Worm (Caenorhabditis elegans) whole organism, L4/young adult: Measurements from ENCODE around the gene ptr-3.

Experiments used
- W03F9.2 ChIP-seq: fragments of 150-350 bp; optimal IDR thresholded peaks from 2 replicates; lab custom pipeline; 2014; ENCODE audit warnings: missing biosample characterization, missing genetic modification characterization
- him-1 ChIP-seq: sonication (generic microtip); optimal IDR thresholded peaks from 2 replicates; lab custom pipeline; 2016; ENCODE audit warnings: missing genotype, missing genetic modification reagents, missing genetic modification characterization, missing compliant biosample characterization

DNA sequence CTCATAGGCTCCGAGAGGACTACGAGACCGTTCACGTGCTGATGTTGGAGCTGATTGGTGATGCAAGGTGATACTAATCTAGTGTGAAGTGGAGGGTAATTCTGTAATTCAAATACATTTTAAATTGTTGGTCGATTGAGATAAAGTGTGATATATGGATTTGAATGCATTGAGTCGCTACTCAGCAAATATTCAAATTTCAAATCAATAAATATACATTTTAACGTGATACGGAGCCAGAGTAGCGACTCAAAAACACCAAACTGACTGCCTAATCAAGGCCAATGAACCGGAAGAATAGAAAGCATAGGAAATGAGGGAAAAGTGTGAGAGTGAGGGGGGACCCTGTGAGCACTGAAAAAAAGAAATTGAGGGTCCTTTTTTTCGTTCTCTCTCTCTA, 32.0 kb upstream of the ptr-3 start, which contains the start of gene C03H5.6:
- TF ChIP-seq him-1: no peak
- TF ChIP-seq W03F9.2 (tag; lab: Kevin White, UChicago): no peak
